Worm (Caenorhabditis elegans) whole organism, L4 larva: ENCODE data around the gene B0416.4.

ENCODE experiments used
- D1046.2 ChIP-seq: fragments of 200-800 bp; sonication (Bioruptor generic); IDR thresholded peaks from 2 replicates; pipeline ENCODE4 v1.3.6; 2022; ENCODE audit warnings: missing genetic modification characterization, missing compliant biosample characterization
- F10B5.3 ChIP-seq: sonication (generic microtip); optimal IDR thresholded peaks from 2 replicates; lab custom pipeline; 2016; ENCODE audit warnings: mild to moderate bottlenecking, missing genetic modification characterization, missing compliant biosample characterization
- F37D6.2 ChIP-seq: sonication (generic microtip); optimal IDR thresholded peaks from 2 replicates; lab custom pipeline; 2016; ENCODE audit warnings: mild to moderate bottlenecking, missing genetic modification characterization, missing compliant biosample characterization
- F49E8.2 ChIP-seq: sonication (generic microtip); optimal IDR thresholded peaks from 2 replicates; lab custom pipeline; 2016; ENCODE audit warnings: missing compliant biosample characterization, mild to moderate bottlenecking, missing genetic modification characterization, borderline replicate concordance
- R02D3.7 ChIP-seq: fragments of 150-350 bp; sonication (generic microtip); optimal IDR thresholded peaks from 3 replicates; lab custom pipeline; 2014; ENCODE audit warnings: missing biosample characterization, missing genetic modification characterization
- Y75B8A.6 ChIP-seq: fragments of 200-800 bp; sonication (Bioruptor generic); IDR thresholded peaks from 2 replicates; pipeline ENCODE4 v1.3.6; 2022; ENCODE audit warnings: missing genetic modification reagents, missing genetic modification characterization, missing compliant biosample characterization
- ZK546.5 ChIP-seq, 2 experiments: sonication (generic microtip); optimal IDR thresholded peaks; 2 replicates each; lab custom pipeline; 2017; ENCODE audit warnings: missing biosample characterization in 2 of 2, missing genetic modification characterization in 2 of 2
- attf-4 ChIP-seq: sonication (generic microtip); optimal IDR thresholded peaks from 3 replicates; lab custom pipeline; 2017; ENCODE audit warnings: missing biosample characterization, missing genetic modification characterization
- ceh-20 ChIP-seq: fragments of 200-800 bp; sonication (Bioruptor generic); IDR thresholded peaks from 2 replicates; pipeline ENCODE4 v1.3.6; 2022; ENCODE audit warnings: missing genetic modification reagents, missing genetic modification characterization, missing compliant biosample characterization
- ceh-32 ChIP-seq: sonication (generic microtip); optimal IDR thresholded peaks from 2 replicates; lab custom pipeline; 2016; ENCODE audit warnings: mild to moderate bottlenecking, missing genetic modification characterization, missing compliant biosample characterization; ENCODE audit not compliant: poor library complexity
- ceh-62 ChIP-seq: sonication (generic microtip); optimal IDR thresholded peaks from 2 replicates; lab custom pipeline; 2017; ENCODE audit warnings: missing biosample characterization, missing genetic modification characterization
- ceh-82 ChIP-seq: sonication (generic microtip); optimal IDR thresholded peaks from 2 replicates; lab custom pipeline; 2017; ENCODE audit warnings: missing biosample characterization, missing genetic modification characterization
- cey-2 ChIP-seq: sonication (generic microtip); optimal IDR thresholded peaks from 3 replicates; lab custom pipeline; 2017; ENCODE audit warnings: missing genetic modification characterization, mild to moderate bottlenecking, missing compliant biosample characterization, antibody characterized with exemption, borderline replicate concordance; ENCODE audit not compliant: insufficient read depth
- daf-12 ChIP-seq: fragments of 150-350 bp; optimal IDR thresholded peaks from 2 replicates; lab custom pipeline; 2014; ENCODE audit warnings: missing biosample characterization, missing genetic modification reagents, missing genetic modification characterization
- daf-19 ChIP-seq: fragments of 200-800 bp; sonication (Bioruptor generic); conservative IDR thresholded peaks from 2 replicates; pipeline ENCODE4 v1.3.6; 2022; ENCODE audit warnings: missing genetic modification characterization, missing compliant biosample characterization
- dmd-6 ChIP-seq: fragments of 200-800 bp; sonication (Bioruptor generic); IDR thresholded peaks from 2 replicates; pipeline ENCODE4 v1.3.6; 2022; ENCODE audit warnings: missing genetic modification reagents, missing genetic modification characterization, missing compliant biosample characterization
- dmd-8 ChIP-seq: fragments of 200-800 bp; sonication (Bioruptor generic); IDR thresholded peaks from 2 replicates; pipeline ENCODE4 v1.3.6; 2022; ENCODE audit warnings: missing genetic modification characterization, missing compliant biosample characterization
- dmd-9 ChIP-seq: fragments of 200-800 bp; sonication (Bioruptor generic); IDR thresholded peaks from 2 replicates; pipeline ENCODE4 v1.3.6; 2022; ENCODE audit warnings: missing genetic modification reagents, missing genetic modification characterization, missing compliant biosample characterization
- duxl-1 ChIP-seq: sonication (generic microtip); optimal IDR thresholded peaks from 2 replicates; lab custom pipeline; 2016; ENCODE audit warnings: mild to moderate bottlenecking, missing genetic modification characterization, moderate library complexity, missing compliant biosample characterization; ENCODE audit not compliant: poor library complexity
- egl-27 ChIP-seq: sonication (generic microtip); optimal IDR thresholded peaks from 3 replicates; lab custom pipeline; 2017; ENCODE audit warnings: missing biosample characterization, missing genetic modification reagents, missing genetic modification characterization
- egl-43 ChIP-seq: fragments of 200-800 bp; sonication (Bioruptor generic); IDR thresholded peaks from 2 replicates; pipeline ENCODE4 v1.3.6; 2022; ENCODE audit warnings: missing genetic modification reagents, missing genetic modification characterization, missing compliant biosample characterization
- fkh-10 ChIP-seq: fragments of 150-350 bp; optimal IDR thresholded peaks from 2 replicates; lab custom pipeline; 2014; ENCODE audit warnings: missing biosample characterization, missing genetic modification reagents, missing genetic modification characterization
- fos-1 ChIP-seq: fragments of 150-350 bp; optimal IDR thresholded peaks from 2 replicates; lab custom pipeline; 2014; ENCODE audit warnings: missing biosample characterization, missing genetic modification characterization
- hif-1 ChIP-seq, 2 experiments: sonication (generic microtip); optimal IDR thresholded peaks; 2 replicates each; lab custom pipeline; 2016 to 2017; ENCODE audit warnings: missing compliant biosample characterization in 2 of 2, missing genetic modification characterization in 2 of 2, missing genetic modification reagents in 2 of 2, missing genotype in 2 of 2, mild to moderate bottlenecking in 1 of 2
- jun-1 ChIP-seq: fragments of 150-350 bp; optimal IDR thresholded peaks from 2 replicates; lab custom pipeline; 2014; ENCODE audit warnings: missing biosample characterization, missing genetic modification reagents, missing genetic modification characterization
- lim-7 ChIP-seq: fragments of 200-800 bp; sonication (Bioruptor generic); IDR thresholded peaks from 2 replicates; pipeline ENCODE4 v1.3.6; 2022; ENCODE audit warnings: missing genetic modification characterization, missing compliant biosample characterization
- lin-29 ChIP-seq: fragments of 200-800 bp; sonication (Bioruptor generic); IDR thresholded peaks from 2 replicates; pipeline ENCODE4 v1.3.6; 2022; ENCODE audit warnings: missing genetic modification reagents, missing genetic modification characterization, missing compliant biosample characterization
- lir-3 ChIP-seq: sonication (generic microtip); optimal IDR thresholded peaks from 2 replicates; lab custom pipeline; 2016; ENCODE audit warnings: mild to moderate bottlenecking, missing genetic modification characterization, missing compliant biosample characterization
- lsy-2 ChIP-seq, 2 experiments: fragments of 150-350 bp in 1 of 2; sonication (generic microtip) in 1 of 2; optimal IDR thresholded peaks; 2 replicates each; lab custom pipeline; 2014 to 2017; ENCODE audit warnings: missing biosample characterization in 2 of 2, missing genetic modification characterization in 2 of 2
- mdl-1 ChIP-seq, 2 experiments: fragments of 150-350 bp in 1 of 2; sonication (generic microtip) in 1 of 2; optimal IDR thresholded peaks; 2 replicates each; lab custom pipeline; 2014 to 2017; ENCODE audit warnings: missing biosample characterization in 2 of 2, missing genetic modification characterization in 2 of 2
- mep-1 ChIP-seq: fragments of 150-350 bp; sonication (generic microtip); optimal IDR thresholded peaks from 3 replicates; lab custom pipeline; 2014; ENCODE audit warnings: missing biosample characterization, missing genetic modification characterization
- mxl-2 ChIP-seq: fragments of 200-800 bp; sonication (Bioruptor generic); conservative IDR thresholded peaks from 2 replicates; pipeline ENCODE4 v1.3.6; 2022; ENCODE audit warnings: missing genetic modification reagents, missing genetic modification characterization, missing compliant biosample characterization
- nhr-10 ChIP-seq: fragments of 150-350 bp; optimal IDR thresholded peaks from 2 replicates; lab custom pipeline; 2014; ENCODE audit warnings: missing biosample characterization, missing genetic modification characterization
- nhr-102 ChIP-seq: sonication (generic microtip); optimal IDR thresholded peaks from 2 replicates; lab custom pipeline; 2016; ENCODE audit warnings: mild to moderate bottlenecking, missing genetic modification characterization, moderate library complexity, missing compliant biosample characterization
- nhr-11 ChIP-seq: fragments of 150-350 bp; optimal IDR thresholded peaks from 2 replicates; lab custom pipeline; 2014; ENCODE audit warnings: missing biosample characterization, missing genetic modification characterization
- nhr-237 ChIP-seq: sonication (generic microtip); optimal IDR thresholded peaks from 2 replicates; lab custom pipeline; 2017; ENCODE audit warnings: missing biosample characterization, missing genetic modification characterization
- nhr-25 ChIP-seq: sonication (generic microtip); optimal IDR thresholded peaks from 2 replicates; lab custom pipeline; 2017; ENCODE audit warnings: missing genetic modification characterization, mild to moderate bottlenecking, missing compliant biosample characterization, antibody characterized with exemption, moderate library complexity, borderline replicate concordance; ENCODE audit not compliant: insufficient read depth
- nhr-28 ChIP-seq: fragments of 150-350 bp; optimal IDR thresholded peaks from 2 replicates; lab custom pipeline; 2014; ENCODE audit warnings: missing biosample characterization, missing genetic modification characterization
- nhr-77 ChIP-seq: fragments of 150-350 bp; optimal IDR thresholded peaks from 2 replicates; lab custom pipeline; 2014; ENCODE audit warnings: missing biosample characterization, missing genetic modification characterization
- rbr-2 ChIP-seq: sonication (generic microtip); optimal IDR thresholded peaks from 2 replicates; lab custom pipeline; 2016; ENCODE audit warnings: missing genotype, missing genetic modification characterization, missing compliant biosample characterization
- saeg-2 ChIP-seq: fragments of 200-800 bp; sonication (Bioruptor generic); IDR thresholded peaks from 2 replicates; pipeline ENCODE4 v1.3.6; 2022; ENCODE audit warnings: missing genetic modification reagents, missing genetic modification characterization, missing compliant biosample characterization
- set-16 ChIP-seq: fragments of 200-800 bp; sonication (Bioruptor generic); IDR thresholded peaks from 2 replicates; pipeline ENCODE4 v1.3.6; 2022; ENCODE audit warnings: missing genetic modification reagents, missing genetic modification characterization, missing compliant biosample characterization
- skn-1 ChIP-seq: fragments of 150-350 bp; optimal IDR thresholded peaks from 2 replicates; lab custom pipeline; 2014; ENCODE audit warnings: missing biosample characterization, missing genetic modification characterization
- snpc-1.2 ChIP-seq: fragments of 200-800 bp; sonication (Bioruptor generic); IDR thresholded peaks from 2 replicates; pipeline ENCODE4 v1.3.6; 2022; ENCODE audit warnings: missing genetic modification reagents, missing genetic modification characterization, missing compliant biosample characterization
- spr-3 ChIP-seq: fragments of 200-800 bp; sonication (Bioruptor generic); optimal IDR thresholded peaks from 2 replicates; lab custom pipeline; 2018; ENCODE audit warnings: mild to moderate bottlenecking, missing genetic modification characterization, missing compliant biosample characterization
- tra-1 ChIP-seq: fragments of 200-800 bp; sonication (Bioruptor generic); IDR thresholded peaks from 2 replicates; pipeline ENCODE4 v1.3.6; 2022; ENCODE audit warnings: missing genetic modification reagents, missing genetic modification characterization, missing compliant biosample characterization
- zag-1 ChIP-seq: fragments of 150-350 bp; optimal IDR thresholded peaks from 2 replicates; lab custom pipeline; 2014; ENCODE audit warnings: missing biosample characterization, missing genetic modification characterization
- zfp-3 ChIP-seq: fragments of 200-800 bp; sonication (Bioruptor generic); conservative IDR thresholded peaks from 2 replicates; pipeline ENCODE4 v1.3.6; 2022; ENCODE audit warnings: missing genetic modification reagents, missing genetic modification characterization, missing compliant biosample characterization
- zip-2 ChIP-seq: fragments of 150-350 bp; optimal IDR thresholded peaks from 2 replicates; lab custom pipeline; 2014; ENCODE audit warnings: missing biosample characterization, missing genetic modification characterization

The B0416.4 gene

ce11 chrX:9264231-9264630, 14.5 kb upstream of the B0416.4 start, which contains the start of gene F18G5.6:
TSS of gene F18G5.6 (minus strand) at chrX:9264331.
- TF ChIP-seq zag-1 (no peak), lim-7 (0 out of 2 replicates have a peak, but pooled peaks have one; percentile 12), daf-19 (GFP tag; lab: Robert Waterston, UW) (no peak)

ce11 chrX:9264636-9265035, 14.1 kb upstream of the B0416.4 start:
- no peak for TF ChIP-seq lir-3 (tag; lab: Kevin White, UChicago)
- no peak for TF ChIP-seq Y75B8A.6 (GFP tag; lab: Robert Waterston, UW)
- TF ChIP-seq zfp-3 (GFP tag; lab: Robert Waterston, UW) = 0 out of 2 replicates have a peak, but pooled peaks have one; percentile 38
- no peak for TF ChIP-seq nhr-237 (tag; lab: Kevin White, UChicago)
- no peak for TF ChIP-seq rbr-2
- no peak for TF ChIP-seq nhr-11 (tag; lab: Kevin White, UChicago)
- TF ChIP-seq mxl-2 (GFP tag; lab: Robert Waterston, UW) = 0 out of 2 replicates have a peak, but pooled peaks have one; percentile 25
- peak in 1 of 2 experiments; percentile 60 for TF ChIP-seq mdl-1 (tag; optimal IDR thresholded peaks at IDR 0.05; lab: Kevin White, UChicago)
- no peak for TF ChIP-seq egl-43
- TF ChIP-seq duxl-1 = no peak
- TF ChIP-seq ZK546.5 (tag; optimal IDR thresholded peaks at IDR 0.05; lab: Kevin White, UChicago) = no peak
- peak; percentile 82 for TF ChIP-seq ceh-20 (GFP tag; lab: Robert Waterston, UW)
- peak; percentile 57 for TF ChIP-seq mep-1
- TF ChIP-seq nhr-77 (tag; lab: Kevin White, UChicago) = peak; percentile 77
- TF ChIP-seq F49E8.2 = no peak
- no peak for TF ChIP-seq dmd-8
- TF ChIP-seq skn-1 (tag; lab: Kevin White, UChicago) = no peak
- peak in 1 of 2 experiments; percentile 43 for TF ChIP-seq hif-1 (tag; optimal IDR thresholded peaks at IDR 0.05; lab: Kevin White, UChicago)
- no peak for TF ChIP-seq attf-4 (tag; lab: Kevin White, UChicago)
- TF ChIP-seq set-16 (GFP tag; lab: Robert Waterston, UW) = no peak; the same call in 1 of the 2 replicates
- peak; percentile 76 for TF ChIP-seq tra-1 (GFP tag; lab: Robert Waterston, UW)
- TF ChIP-seq daf-12 (tag; lab: Kevin White, UChicago) = no peak
- TF ChIP-seq zip-2 (tag; lab: Kevin White, UChicago) = peak; percentile 16
- no peak for TF ChIP-seq F37D6.2
- TF ChIP-seq nhr-10 (tag; lab: Kevin White, UChicago) = peak; percentile 12
- TF ChIP-seq lin-29 (GFP tag; lab: Robert Waterston, UW) = no peak
- TF ChIP-seq spr-3 (GFP tag; lab: Kevin White, UChicago) = no peak
- TF ChIP-seq ceh-62 (tag; lab: Kevin White, UChicago) = no peak
- peak; percentile 93 for TF ChIP-seq dmd-6 (GFP tag; lab: Robert Waterston, UW)
- no peak for TF ChIP-seq F10B5.3 (tag; lab: Kevin White, UChicago)
- no peak for TF ChIP-seq snpc-1.2 (GFP tag; lab: Robert Waterston, UW)
- no peak for TF ChIP-seq jun-1 (tag; lab: Kevin White, UChicago)
- TF ChIP-seq fkh-10 (GFP tag; lab: Kevin White, UChicago) = no peak
- no peak for TF ChIP-seq nhr-25 (tag; lab: Kevin White, UChicago)
- TF ChIP-seq cey-2 (tag; lab: Kevin White, UChicago) = no peak
- peak; percentile 61 for TF ChIP-seq nhr-102
- no peak for TF ChIP-seq fos-1 (tag; lab: Kevin White, UChicago)
- no peak for TF ChIP-seq dmd-9 (GFP tag; lab: Robert Waterston, UW)
- TF ChIP-seq R02D3.7 (tag; lab: Kevin White, UChicago) = no peak
- no peak for TF ChIP-seq D1046.2 (GFP tag; lab: Robert Waterston, UW)
- TF ChIP-seq nhr-28 = peak; percentile 79
- no peak for TF ChIP-seq zag-1
- TF ChIP-seq saeg-2 (GFP tag; lab: Robert Waterston, UW) = 0 out of 2 replicates have a peak, but pooled peaks have one; percentile 20
- TF ChIP-seq ceh-32 (tag; lab: Kevin White, UChicago) = no peak
- peak in 1 of 2 experiments; percentile 43 for TF ChIP-seq lsy-2 (tag; optimal IDR thresholded peaks at IDR 0.05; lab: Kevin White, UChicago)
- no peak for TF ChIP-seq ceh-82 (tag; lab: Kevin White, UChicago)
- no peak for TF ChIP-seq egl-27 (tag; lab: Kevin White, UChicago)
